Worm (Caenorhabditis elegans): Measurements from ENCODE around the gene oac-14.

The oac-14 gene

DNA sequence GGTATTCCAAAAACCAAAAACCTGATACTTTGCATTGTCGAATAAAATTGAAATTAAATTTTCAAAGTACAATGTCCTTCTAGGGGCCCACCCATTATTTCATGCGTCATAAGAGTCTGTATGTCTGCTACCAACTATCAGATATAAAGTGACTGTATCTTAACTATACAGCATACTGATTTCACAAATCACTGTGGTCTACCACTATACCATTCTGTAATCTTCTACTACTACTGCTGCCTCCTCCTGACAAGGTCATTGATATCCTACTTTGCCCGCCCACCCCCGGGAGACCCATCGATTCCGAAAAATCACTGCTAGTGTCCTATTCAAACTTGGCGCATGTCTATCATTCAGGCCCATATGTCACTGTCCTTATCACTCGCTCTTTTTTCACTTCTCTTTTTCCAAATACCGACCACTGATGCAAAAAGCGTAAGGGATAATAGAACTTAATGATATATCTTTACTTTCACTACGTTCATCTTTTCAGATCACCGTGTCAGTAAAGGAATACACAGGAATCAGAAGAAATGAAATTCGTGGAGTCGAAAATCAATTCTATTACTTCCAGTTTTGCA is 30.3 kb upstream of the oac-14 start, which contains the start of gene C07A4.2:
C07A4.2 (plus strand) TSS at position 195 of the 581 bp plus-strand sequence.
- TF ChIP-seq elt-3 (tag; optimal IDR thresholded peaks at IDR 0.05) (peak in 1 of 3 experiments; percentile 31), lin-15B (tag; optimal IDR thresholded peaks at IDR 0.05) (no peak)

DNA sequence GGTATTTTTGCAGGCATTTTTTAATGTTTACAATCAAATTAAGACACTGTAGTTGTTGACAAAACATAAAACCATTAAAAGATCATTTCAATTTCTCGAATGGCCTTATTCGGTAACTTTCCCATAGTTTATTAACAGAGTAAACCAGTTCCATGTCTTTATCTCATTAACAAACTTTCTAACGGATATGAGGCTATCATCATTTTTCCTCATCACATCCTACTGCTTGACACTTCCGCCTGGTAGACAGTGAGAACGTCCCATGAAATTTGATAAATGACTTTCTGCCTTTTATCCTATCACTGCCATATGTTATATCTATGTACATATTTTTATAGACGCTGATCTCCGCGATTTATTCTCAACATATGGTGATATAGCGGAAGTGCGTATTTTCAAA is 28.8 kb upstream of the oac-14 start:
- no peak for TF ChIP-seq pqm-1 (tag; optimal IDR thresholded peaks at IDR 0.05)
- peak; percentile 36 for TF ChIP-seq nhr-23 (tag; optimal IDR thresholded peaks at IDR 0.05)

- peak; percentile 80 for TF ChIP-seq nhr-23 (tag; optimal IDR thresholded peaks at IDR 0.05)
- TF ChIP-seq fkh-2 (tag; optimal IDR thresholded peaks at IDR 0.05): no peak
- TF ChIP-seq lsy-12 (tag; optimal IDR thresholded peaks at IDR 0.05): peak; percentile 14
- no peak for TF ChIP-seq hmg-11 (tag; optimal IDR thresholded peaks at IDR 0.05)
Observed at ce11 chrX:10168534-10168933, 26.7 kb upstream of the oac-14 start.

DNA sequence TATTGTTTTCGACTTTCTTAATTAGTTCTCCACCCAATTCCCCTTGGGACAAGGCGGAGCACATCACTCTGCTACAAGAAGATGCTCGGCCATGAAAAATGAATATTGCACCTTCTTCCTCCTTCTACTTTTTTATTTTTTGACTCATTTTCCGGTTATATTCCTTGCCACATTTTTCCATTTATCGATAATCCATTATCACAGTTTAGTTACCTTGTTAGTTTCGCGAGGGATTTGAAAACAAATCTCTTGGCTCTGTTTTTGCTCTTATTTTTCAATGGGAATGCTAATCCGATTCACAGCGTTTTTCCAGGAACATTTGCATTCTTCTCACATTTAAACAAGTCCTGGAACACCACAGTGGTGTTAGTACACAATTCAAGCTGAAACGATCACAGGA is 25.2 kb upstream of the oac-14 start, which contains the start of gene rnp-9:
rnp-9 (plus strand) TSS at position 301 of the 400 bp plus-strand sequence.
- TF ChIP-seq tbx-2 (tag; optimal IDR thresholded peaks at IDR 0.05) (no peak), sea-2 (GFP tag; optimal IDR thresholded peaks at IDR 0.05) (no peak), nhr-67 (tag; optimal IDR thresholded peaks at IDR 0.05) (no peak), R02D3.7 (tag; optimal IDR thresholded peaks at IDR 0.05) (no peak), egl-5 (tag; optimal IDR thresholded peaks at IDR 0.05) (no peak), mdl-1 (tag; optimal IDR thresholded peaks at IDR 0.05) (no peak), ztf-4 (tag; optimal IDR thresholded peaks at IDR 0.05) (no peak), aly-2 (tag; optimal IDR thresholded peaks at IDR 0.05) (no peak), egl-27 (tag; optimal IDR thresholded peaks at IDR 0.05) (no peak), nhr-28 (tag; optimal IDR thresholded peaks at IDR 0.05) (no peak), pha-4 (tag; optimal IDR thresholded peaks at IDR 0.05) (no peak), jun-1 (tag; optimal IDR thresholded peaks at IDR 0.05) (no peak), unc-62 (GFP tag; optimal IDR thresholded peaks at IDR 0.05) (no peak)

- no peak for TF ChIP-seq nhr-11 (tag; optimal IDR thresholded peaks at IDR 0.05)
Observed at ce11 chrX:10163212-10163611, 21.4 kb upstream of the oac-14 start.

DNA sequence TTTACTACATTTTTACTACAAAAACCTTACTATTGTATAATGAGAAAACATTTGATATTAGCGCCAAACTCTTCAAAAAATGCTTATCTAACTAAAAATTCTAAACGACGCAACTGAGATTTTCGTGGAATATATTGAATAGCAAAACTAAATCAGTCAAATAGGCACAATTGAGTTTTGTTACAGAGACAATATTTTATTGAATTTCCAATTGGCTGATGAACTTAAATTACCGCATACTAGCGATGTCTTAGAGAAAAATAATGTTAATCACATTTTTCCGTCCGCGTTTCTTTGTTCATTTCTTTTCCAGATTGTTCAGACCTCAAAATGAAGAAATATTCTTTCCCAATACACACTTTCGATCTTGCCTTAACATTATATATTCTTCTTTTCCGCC is 20.7 kb upstream of the oac-14 start:
- TF ChIP-seq elt-3 (tag; optimal IDR thresholded peaks at IDR 0.05) (no peak), fkh-10 (GFP tag; optimal IDR thresholded peaks at IDR 0.05) (peak; percentile 73)

- no peak for TF ChIP-seq nhr-77 (tag; optimal IDR thresholded peaks at IDR 0.05)
- TF ChIP-seq ceh-9 (tag; optimal IDR thresholded peaks at IDR 0.05): no peak
- no peak for TF ChIP-seq lsy-12 (tag; optimal IDR thresholded peaks at IDR 0.05)
- no peak for TF ChIP-seq nhr-67 (tag; optimal IDR thresholded peaks at IDR 0.05)
- no peak for TF ChIP-seq nhr-12 (tag; optimal IDR thresholded peaks at IDR 0.05)
- peak; percentile 26 for TF ChIP-seq lin-39 (tag; optimal IDR thresholded peaks at IDR 0.05)
- TF ChIP-seq nhr-43 (tag; optimal IDR thresholded peaks at IDR 0.05; ENCODE audit: poor library complexity, severe bottlenecking): no peak
- TF ChIP-seq nhr-23 (tag; optimal IDR thresholded peaks at IDR 0.05): no peak
- TF ChIP-seq elt-2 (tag; optimal IDR thresholded peaks at IDR 0.05): no peak
- no peak for TF ChIP-seq ceh-16 (tag; optimal IDR thresholded peaks at IDR 0.05)
- no peak for TF ChIP-seq daf-12 (tag; optimal IDR thresholded peaks at IDR 0.05)
- no peak for TF ChIP-seq eor-1 (tag; optimal IDR thresholded peaks at IDR 0.05)
- no peak for TF ChIP-seq tbx-2 (tag; optimal IDR thresholded peaks at IDR 0.05)
- peak; percentile 57 for TF ChIP-seq egl-5 (tag; optimal IDR thresholded peaks at IDR 0.05)
- no peak for TF ChIP-seq unc-39 (tag; optimal IDR thresholded peaks at IDR 0.05)
- no peak for TF ChIP-seq elt-1 (tag; optimal IDR thresholded peaks at IDR 0.05)
- no peak for TF ChIP-seq sea-2 (GFP tag; optimal IDR thresholded peaks at IDR 0.05)
- no peak for TF ChIP-seq ceh-28 (tag; optimal IDR thresholded peaks at IDR 0.05)
- peak; percentile 10 for TF ChIP-seq nfya-1 (tag; optimal IDR thresholded peaks at IDR 0.05; ENCODE audit: insufficient read depth)
- TF ChIP-seq fkh-2 (tag; optimal IDR thresholded peaks at IDR 0.05): no peak
Observed at ce11 chrX:10160097-10160677, 18.4 kb upstream of the oac-14 start, which contains the start of gene F09B9.4. TSS of gene F09B9.4 (plus strand) at chrX:10160627.
